Worm (Caenorhabditis elegans) whole organism, young adult: ENCODE data around the gene pqn-89.

ENCODE experiments used
- B0035.1 ChIP-seq: sonication (generic microtip); optimal IDR thresholded peaks from 2 replicates; lab custom pipeline; 2016; ENCODE audit warnings: missing genetic modification characterization, mild to moderate bottlenecking, missing compliant biosample characterization, missing genotype, missing genetic modification reagents
- B0261.1 ChIP-seq: sonication (generic microtip); optimal IDR thresholded peaks from 2 replicates; lab custom pipeline; 2016; ENCODE audit warnings: mild to moderate bottlenecking, missing genetic modification characterization, moderate library complexity, missing compliant biosample characterization
- B0336.3 ChIP-seq: fragments of 200-800 bp; sonication (Bioruptor generic); IDR thresholded peaks from 2 replicates; pipeline ENCODE4 v1.3.6; 2022; ENCODE audit warnings: missing genetic modification characterization, missing compliant biosample characterization
- C06A6.2 ChIP-seq: fragments of 200-800 bp; sonication (Bioruptor generic); conservative IDR thresholded peaks from 2 replicates; pipeline ENCODE4 v1.3.6; 2022; ENCODE audit warnings: missing genetic modification characterization, missing compliant biosample characterization
- C17E4.6 ChIP-seq: fragments of 200-800 bp; sonication (Bioruptor generic); IDR thresholded peaks from 2 replicates; pipeline ENCODE4 v1.3.6; 2022; ENCODE audit warnings: missing genetic modification reagents, missing genetic modification characterization, missing compliant biosample characterization
- D2030.7 ChIP-seq: fragments of 200-800 bp; sonication (Bioruptor generic); IDR thresholded peaks from 2 replicates; pipeline ENCODE4 v1.3.6; 2022; ENCODE audit warnings: missing genetic modification reagents, missing genetic modification characterization, missing compliant biosample characterization
- F37B4.10 ChIP-seq: fragments of 200-800 bp; sonication (Bioruptor generic); IDR thresholded peaks from 2 replicates; pipeline ENCODE4 v1.3.6; 2022; ENCODE audit warnings: missing genetic modification characterization, missing compliant biosample characterization
- F39B2.1 ChIP-seq: fragments of 200-800 bp; sonication (Bioruptor generic); IDR thresholded peaks from 2 replicates; pipeline ENCODE4 v1.3.6; 2022; ENCODE audit warnings: missing genetic modification reagents, missing genetic modification characterization, missing compliant biosample characterization
- F52B5.7 ChIP-seq: sonication (generic microtip); optimal IDR thresholded peaks from 2 replicates; lab custom pipeline; 2016; ENCODE audit warnings: mild to moderate bottlenecking, missing genetic modification characterization, missing compliant biosample characterization
- F55B11.4 ChIP-seq: sonication (generic microtip); optimal IDR thresholded peaks from 2 replicates; lab custom pipeline; 2016; ENCODE audit warnings: missing compliant biosample characterization, missing genetic modification characterization, borderline replicate concordance; ENCODE audit not compliant: insufficient read depth
- F57A8.1 ChIP-seq: fragments of 200-800 bp; sonication (Bioruptor generic); optimal IDR thresholded peaks from 2 replicates; lab custom pipeline; 2018; ENCODE audit warnings: mild to moderate bottlenecking, missing genetic modification characterization, moderate library complexity, missing compliant biosample characterization
- Y79H2A.3 ChIP-seq: fragments of 200-800 bp; sonication (Bioruptor generic); conservative IDR thresholded peaks from 2 replicates; pipeline ENCODE4 v1.3.6; 2022; ENCODE audit warnings: missing genetic modification reagents, missing genetic modification characterization, missing compliant biosample characterization
- akir-1 ChIP-seq: fragments of 200-800 bp; sonication (Bioruptor generic); optimal IDR thresholded peaks from 2 replicates; lab custom pipeline; 2018; ENCODE audit warnings: mild to moderate bottlenecking, missing genetic modification characterization, moderate library complexity, missing compliant biosample characterization
- aptf-3 ChIP-seq: fragments of 200-800 bp; sonication (Bioruptor generic); IDR thresholded peaks from 2 replicates; pipeline ENCODE4 v1.3.6; 2022; ENCODE audit warnings: missing genetic modification characterization, missing compliant biosample characterization
- atf-7 ChIP-seq: sonication (generic microtip); optimal IDR thresholded peaks from 2 replicates; lab custom pipeline; 2017; ENCODE audit warnings: mild to moderate bottlenecking, missing genetic modification characterization, missing compliant biosample characterization
- attf-3 ChIP-seq: fragments of 200-800 bp; sonication (Bioruptor generic); conservative IDR thresholded peaks from 2 replicates; pipeline ENCODE4 v1.3.6; 2022; ENCODE audit warnings: missing genetic modification reagents, missing genetic modification characterization, missing compliant biosample characterization
- bed-2 ChIP-seq: fragments of 200-800 bp; sonication (Bioruptor generic); IDR thresholded peaks from 2 replicates; pipeline ENCODE4 v1.3.6; 2022; ENCODE audit warnings: missing genetic modification reagents, missing genetic modification characterization, missing compliant biosample characterization
- ceh-100 ChIP-seq: fragments of 200-800 bp; sonication (Bioruptor generic); IDR thresholded peaks from 2 replicates; pipeline ENCODE4 v1.3.6; 2022; ENCODE audit warnings: missing genetic modification reagents, missing genetic modification characterization, missing compliant biosample characterization
- chd-7 ChIP-seq: sonication (generic microtip); optimal IDR thresholded peaks from 2 replicates; lab custom pipeline; 2016; ENCODE audit warnings: mild to moderate bottlenecking, missing genetic modification characterization, moderate library complexity, missing compliant biosample characterization
- dox-1 ChIP-seq: fragments of 200-800 bp; sonication (Bioruptor generic); IDR thresholded peaks from 2 replicates; pipeline ENCODE4 v1.3.6; 2022; ENCODE audit warnings: missing genetic modification reagents, missing genetic modification characterization, missing compliant biosample characterization
- egl-44 ChIP-seq: fragments of 200-800 bp; sonication (Bioruptor generic); IDR thresholded peaks from 2 replicates; pipeline ENCODE4 v1.3.6; 2022; ENCODE audit warnings: missing genetic modification reagents, missing genetic modification characterization, missing compliant biosample characterization
- ekl-4 ChIP-seq: fragments of 200-800 bp; sonication (Bioruptor generic); IDR thresholded peaks from 2 replicates; pipeline ENCODE4 v1.3.6; 2022; ENCODE audit warnings: missing genetic modification reagents, missing genetic modification characterization, missing compliant biosample characterization
- ets-4 ChIP-seq: fragments of 200-800 bp; sonication (Bioruptor generic); optimal IDR thresholded peaks from 2 replicates; lab custom pipeline; 2018; ENCODE audit warnings: mild to moderate bottlenecking, missing genetic modification characterization, missing compliant biosample characterization
- him-1 ChIP-seq: sonication (generic microtip); optimal IDR thresholded peaks from 2 replicates; lab custom pipeline; 2016; ENCODE audit warnings: missing genotype, missing genetic modification reagents, missing genetic modification characterization, missing compliant biosample characterization
- hmg-1.2 ChIP-seq: fragments of 200-800 bp; sonication (Bioruptor generic); IDR thresholded peaks from 2 replicates; pipeline ENCODE4 v1.3.6; 2022; ENCODE audit warnings: missing genetic modification reagents, missing genetic modification characterization, missing compliant biosample characterization
- hmg-20 ChIP-seq: fragments of 200-800 bp; sonication (Bioruptor generic); IDR thresholded peaks from 2 replicates; pipeline ENCODE4 v1.3.6; 2022; ENCODE audit warnings: missing genetic modification reagents, missing genetic modification characterization, missing compliant biosample characterization
- hrde-1 ChIP-seq: sonication (generic microtip); optimal IDR thresholded peaks from 2 replicates; lab custom pipeline; 2016; ENCODE audit warnings: missing genetic modification characterization, mild to moderate bottlenecking, missing compliant biosample characterization, moderate library complexity, missing genotype, missing genetic modification reagents, borderline replicate concordance
- hsf-1 ChIP-seq: fragments of 200-800 bp; sonication (Bioruptor generic); IDR thresholded peaks from 2 replicates; pipeline ENCODE4 v1.3.6; 2022; ENCODE audit warnings: missing genetic modification reagents, missing genetic modification characterization, missing compliant biosample characterization
- let-526 ChIP-seq: fragments of 200-800 bp; sonication (Bioruptor generic); IDR thresholded peaks from 2 replicates; pipeline ENCODE4 v1.3.6; 2022; ENCODE audit warnings: missing genetic modification reagents, missing genetic modification characterization, missing compliant biosample characterization
- let-607 ChIP-seq, 2 experiments: fragments of 200-800 bp in 1 of 2; sonication (Bioruptor generic) in 1 of 2; sonication (generic microtip) in 1 of 2; optimal IDR thresholded peaks; 2 replicates each; lab custom pipeline; 2016 to 2018; ENCODE audit warnings: mild to moderate bottlenecking in 2 of 2, missing compliant biosample characterization in 2 of 2, missing genetic modification characterization in 2 of 2, moderate library complexity in 2 of 2, missing genotype in 1 of 2
- lin-40 ChIP-seq: sonication (generic microtip); optimal IDR thresholded peaks from 2 replicates; lab custom pipeline; 2016; ENCODE audit warnings: missing genetic modification characterization, mild to moderate bottlenecking, missing compliant biosample characterization, missing genotype, missing genetic modification reagents
- lin-54 ChIP-seq: fragments of 200-800 bp; sonication (Bioruptor generic); optimal IDR thresholded peaks from 2 replicates; lab custom pipeline; 2018; ENCODE audit warnings: mild to moderate bottlenecking, missing genetic modification characterization, missing compliant biosample characterization
- madf-10 ChIP-seq: sonication (generic microtip); optimal IDR thresholded peaks from 2 replicates; lab custom pipeline; 2016; ENCODE audit warnings: mild to moderate bottlenecking, missing genetic modification characterization, missing compliant biosample characterization
- mes-4 ChIP-seq: sonication (generic microtip); optimal IDR thresholded peaks from 2 replicates; lab custom pipeline; 2016; ENCODE audit warnings: missing genotype, missing genetic modification characterization, missing compliant biosample characterization
- nfyb-1 ChIP-seq: fragments of 200-800 bp; sonication (Bioruptor generic); IDR thresholded peaks from 2 replicates; pipeline ENCODE4 v1.3.6; 2022; ENCODE audit warnings: missing genetic modification reagents, missing genetic modification characterization, missing compliant biosample characterization
- nhr-27 ChIP-seq: fragments of 200-800 bp; sonication (Bioruptor generic); optimal IDR thresholded peaks from 2 replicates; lab custom pipeline; 2018; ENCODE audit warnings: mild to moderate bottlenecking, missing genetic modification characterization, moderate library complexity, missing compliant biosample characterization
- nhr-90 ChIP-seq: sonication (generic microtip); optimal IDR thresholded peaks from 2 replicates; lab custom pipeline; 2016; ENCODE audit warnings: missing genotype, mild to moderate bottlenecking, missing genetic modification characterization, missing compliant biosample characterization
- rec-8 ChIP-seq, 2 experiments: sonication (generic microtip); optimal IDR thresholded peaks; 2 replicates each; lab custom pipeline; 2016; ENCODE audit warnings: mild to moderate bottlenecking in 2 of 2, missing genetic modification characterization in 2 of 2, missing genetic modification reagents in 2 of 2, missing genotype in 2 of 2, missing biosample characterization in 1 of 2, missing compliant biosample characterization in 1 of 2, moderate library complexity in 1 of 2
- rpc-1 ChIP-seq, 2 experiments: fragments of 150-350 bp in 1 of 2; sonication (generic microtip) in 1 of 2; optimal IDR thresholded peaks; 2 replicates each; lab custom pipeline; 2014 to 2018; ENCODE audit warnings: missing biosample characterization in 1 of 2, missing genetic modification characterization in 1 of 2, missing genetic modification reagents in 1 of 2, missing genotype in 1 of 2
- snpc-1.1 ChIP-seq: sonication (generic microtip); optimal IDR thresholded peaks from 2 replicates; lab custom pipeline; 2017; ENCODE audit warnings: missing genetic modification characterization, mild to moderate bottlenecking, missing compliant biosample characterization, antibody characterized with exemption, moderate library complexity, missing genotype, missing genetic modification reagents; ENCODE audit not compliant: insufficient read depth
- snpc-1.3 ChIP-seq: sonication (generic microtip); optimal IDR thresholded peaks from 2 replicates; lab custom pipeline; 2017; ENCODE audit warnings: missing genetic modification characterization, mild to moderate bottlenecking, missing compliant biosample characterization, antibody characterized with exemption, moderate library complexity, missing genotype, missing genetic modification reagents; ENCODE audit not compliant: insufficient read depth
- somi-1 ChIP-seq: fragments of 200-800 bp; sonication (Bioruptor generic); optimal IDR thresholded peaks from 2 replicates; lab custom pipeline; 2018; ENCODE audit warnings: mild to moderate bottlenecking, missing genetic modification characterization, missing compliant biosample characterization
- unc-130 ChIP-seq: sonication (generic microtip); optimal IDR thresholded peaks from 2 replicates; lab custom pipeline; 2016; ENCODE audit warnings: missing genetic modification reagents, missing genetic modification characterization, missing compliant biosample characterization
- unc-62 ChIP-seq: fragments of 150-350 bp; optimal IDR thresholded peaks from 2 replicates; lab custom pipeline; 2014; ENCODE audit warnings: missing biosample characterization, missing genetic modification reagents, missing genetic modification characterization
- zfh-2 ChIP-seq: fragments of 200-800 bp; sonication (Bioruptor generic); conservative IDR thresholded peaks from 2 replicates; pipeline ENCODE4 v1.3.6; 2022; ENCODE audit warnings: missing genetic modification reagents, missing genetic modification characterization, missing compliant biosample characterization
- ztf-22 ChIP-seq: fragments of 200-800 bp; sonication (Bioruptor generic); optimal IDR thresholded peaks from 2 replicates; lab custom pipeline; 2018; ENCODE audit warnings: mild to moderate bottlenecking, missing genetic modification characterization, moderate library complexity, missing compliant biosample characterization

The pqn-89 gene

DNA sequence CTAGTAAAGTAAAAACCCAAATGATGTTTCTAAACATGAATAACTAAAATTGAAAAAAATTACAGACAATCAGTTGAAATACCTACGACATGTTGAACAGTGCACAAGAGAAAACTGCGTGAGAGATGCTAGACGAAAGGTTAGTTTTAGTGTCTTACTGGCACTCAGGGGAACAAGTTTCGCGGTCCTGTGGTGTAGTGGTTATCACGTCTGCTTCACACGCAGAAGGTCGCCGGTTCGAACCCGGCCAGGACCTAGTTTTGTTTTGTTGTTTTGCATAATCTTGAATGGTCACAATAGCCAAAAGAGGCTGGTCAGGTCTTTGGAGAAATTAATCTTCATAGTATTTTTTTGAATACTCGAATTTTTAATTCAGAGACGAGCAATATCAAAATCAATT lies 25.5 kb upstream of the pqn-89 start (continued):
- TF ChIP-seq B0261.1 (peak; percentile 78), madf-10 (peak; percentile 66), D2030.7 (GFP tag; lab: Robert Waterston, UW) (no peak), hsf-1 (GFP tag; lab: Robert Waterston, UW) (peak; percentile 44; the same call in 1 of the 2 replicates), aptf-3 (GFP tag; lab: Robert Waterston, UW) (no peak), him-1 (tag; lab: Kevin White, UChicago) (peak; percentile 86), egl-44 (peak; percentile 75; the same call in 1 of the 2 replicates), F52B5.7 (tag; lab: Kevin White, UChicago) (no peak), B0035.1 (tag; lab: Kevin White, UChicago) (peak; percentile 36), dox-1 (no peak; the same call in 1 of the 2 replicates), ets-4 (GFP tag; lab: Kevin White, UChicago) (no peak), let-526 (GFP tag; lab: Robert Waterston, UW) (peak; percentile 72; the same call in 1 of the 2 replicates), bed-2 (GFP tag; lab: Robert Waterston, UW) (no peak), mes-4 (tag; lab: Kevin White, UChicago) (peak; percentile 32), lin-54 (GFP tag; lab: Kevin White, UChicago) (peak; percentile 60), F39B2.1 (0 out of 2 replicates have a peak, but pooled peaks have one; percentile 57), F37B4.10 (GFP tag; lab: Robert Waterston, UW) (no peak), nhr-27 (tag; lab: Kevin White, UChicago) (no peak), attf-3 (GFP tag; lab: Robert Waterston, UW) (0 out of 2 replicates have a peak, but pooled peaks have one; percentile 47), ztf-22 (GFP tag; lab: Kevin White, UChicago) (no peak), Y79H2A.3 (GFP tag; lab: Robert Waterston, UW) (0 out of 2 replicates have a peak, but pooled peaks have one; percentile 12), C17E4.6 (GFP tag; lab: Robert Waterston, UW) (no peak), snpc-1.3 (peak; percentile 66), somi-1 (GFP tag; lab: Kevin White, UChicago) (peak; percentile 49), zfh-2 (GFP tag; lab: Robert Waterston, UW) (no peak), hmg-1.2 (peak; percentile 64), unc-130 (GFP tag; lab: Kevin White, UChicago) (peak; percentile 4), F55B11.4 (tag; lab: Kevin White, UChicago) (no peak), snpc-1.1 (tag; lab: Kevin White, UChicago) (peak; percentile 42), rec-8 (tag; optimal IDR thresholded peaks at IDR 0.05; lab: Kevin White, UChicago) (peak; percentile 45 to 46), B0336.3 (GFP tag; lab: Robert Waterston, UW) (peak; percentile 57), nhr-90 (tag; lab: Kevin White, UChicago) (peak; percentile 75), ekl-4 (GFP tag; lab: Robert Waterston, UW) (no peak; the same call in 1 of the 2 replicates), C06A6.2 (no peak; the same call in 1 of the 2 replicates), chd-7 (tag; lab: Kevin White, UChicago) (no peak), hrde-1 (tag; lab: Kevin White, UChicago) (peak; percentile 27), unc-62 (no peak), rpc-1 (optimal IDR thresholded peaks at IDR 0.05; lab: Kevin White, UChicago) (peak; percentile 71), rpc-1 (tag; optimal IDR thresholded peaks at IDR 0.05; lab: Kevin White, UChicago) (peak; percentile 88), atf-7 (tag; lab: Kevin White, UChicago) (peak; percentile 17), hmg-20 (GFP tag; lab: Robert Waterston, UW) (0 out of 2 replicates have a peak, but pooled peaks have one; percentile 45), nfyb-1 (GFP tag; lab: Robert Waterston, UW) (peak; percentile 78), akir-1 (GFP tag; lab: Kevin White, UChicago) (no peak), F57A8.1 (no peak), lin-40 (tag; lab: Kevin White, UChicago) (peak; percentile 46), let-607 (tag; optimal IDR thresholded peaks at IDR 0.05; lab: Kevin White, UChicago) (peak in 1 of 2 experiments; percentile 20), ceh-100 (GFP tag; lab: Robert Waterston, UW) (0 out of 2 replicates have a peak, but pooled peaks have one; percentile 31)
